Worm (Caenorhabditis elegans) whole organism, L3 larva: ENCODE measurements around the gene T24C12.4.

Experiments
- R02D3.7 ChIP-seq: fragments of 150-350 bp; optimal IDR thresholded peaks from 2 replicates; lab custom pipeline; 2014; ENCODE audit warnings: missing biosample characterization, missing genetic modification characterization
- ZK546.5 ChIP-seq: sonication (generic microtip); optimal IDR thresholded peaks from 2 replicates; lab custom pipeline; 2017; ENCODE audit warnings: missing biosample characterization, missing genetic modification characterization
- aly-2 ChIP-seq: fragments of 150-350 bp; optimal IDR thresholded peaks from 2 replicates; lab custom pipeline; 2014; ENCODE audit warnings: missing biosample characterization, missing genetic modification characterization
- ama-1 ChIP-seq: fragments of 150-350 bp; optimal IDR thresholded peaks from 2 replicates; lab custom pipeline; 2018
- ceh-16 ChIP-seq: sonication (generic microtip); optimal IDR thresholded peaks from 2 replicates; lab custom pipeline; 2017; ENCODE audit warnings: missing biosample characterization, missing genetic modification characterization
- ceh-28 ChIP-seq: fragments of 150-350 bp; optimal IDR thresholded peaks from 2 replicates; lab custom pipeline; 2014; ENCODE audit warnings: missing biosample characterization, missing genetic modification reagents, missing genetic modification characterization
- ceh-9 ChIP-seq: sonication (generic microtip); optimal IDR thresholded peaks from 2 replicates; lab custom pipeline; 2018; ENCODE audit warnings: missing biosample characterization, missing genetic modification characterization
- daf-12 ChIP-seq: fragments of 150-350 bp; optimal IDR thresholded peaks from 2 replicates; lab custom pipeline; 2014; ENCODE audit warnings: missing biosample characterization, missing genetic modification reagents, missing genetic modification characterization
- egl-27 ChIP-seq: sonication (generic microtip); optimal IDR thresholded peaks from 4 replicates; lab custom pipeline; 2017; ENCODE audit warnings: missing biosample characterization, missing genetic modification reagents, missing genetic modification characterization
- egl-5 ChIP-seq: fragments of 150-350 bp; optimal IDR thresholded peaks from 2 replicates; lab custom pipeline; 2017; ENCODE audit warnings: missing biosample characterization, missing genetic modification reagents, missing genetic modification characterization, inconsistent platforms
- elt-1 ChIP-seq: fragments of 150-350 bp; optimal IDR thresholded peaks from 2 replicates; lab custom pipeline; 2014; ENCODE audit warnings: missing biosample characterization, missing genetic modification characterization
- elt-2 ChIP-seq: sonication (generic microtip); optimal IDR thresholded peaks from 2 replicates; lab custom pipeline; 2016; ENCODE audit warnings: missing genetic modification reagents, mild to moderate bottlenecking, missing genetic modification characterization, missing compliant biosample characterization
- elt-3 ChIP-seq, 3 experiments: fragments of 150-350 bp in 1 of 3; sonication (generic microtip) in 2 of 3; optimal IDR thresholded peaks; 2 replicates in 2 of 3; 4 replicates in 1 of 3; lab custom pipeline; 2014 to 2017; ENCODE audit warnings: missing biosample characterization in 3 of 3, missing genetic modification characterization in 3 of 3
- eor-1 ChIP-seq, 2 experiments: fragments of 150-350 bp; optimal IDR thresholded peaks; 2 replicates each; lab custom pipeline; 2014 to 2018; ENCODE audit warnings: missing biosample characterization in 2 of 2, missing genetic modification characterization in 2 of 2
- fkh-10 ChIP-seq: sonication (generic microtip); optimal IDR thresholded peaks from 2 replicates; lab custom pipeline; 2017; ENCODE audit warnings: missing biosample characterization, missing genetic modification reagents, missing genetic modification characterization
- fkh-2 ChIP-seq: fragments of 150-350 bp; optimal IDR thresholded peaks from 2 replicates; lab custom pipeline; 2014; ENCODE audit warnings: missing biosample characterization, missing genetic modification reagents, missing genetic modification characterization
- fos-1 ChIP-seq: fragments of 150-350 bp; optimal IDR thresholded peaks from 2 replicates; lab custom pipeline; 2014; ENCODE audit warnings: missing biosample characterization, missing genetic modification characterization
- hmg-11 ChIP-seq: sonication (generic microtip); optimal IDR thresholded peaks from 2 replicates; lab custom pipeline; 2016; ENCODE audit warnings: missing genetic modification characterization, missing compliant biosample characterization
- jun-1 ChIP-seq: fragments of 150-350 bp; optimal IDR thresholded peaks from 2 replicates; lab custom pipeline; 2014; ENCODE audit warnings: missing biosample characterization, missing genetic modification reagents, missing genetic modification characterization
- lin-15B ChIP-seq: fragments of 150-350 bp; optimal IDR thresholded peaks from 2 replicates; lab custom pipeline; 2014; ENCODE audit warnings: missing biosample characterization, missing genetic modification characterization
- lin-39 ChIP-seq: fragments of 150-350 bp; optimal IDR thresholded peaks from 2 replicates; lab custom pipeline; 2018; ENCODE audit warnings: missing biosample characterization, missing genetic modification reagents, missing genetic modification characterization
- lsy-12 ChIP-seq: sonication (generic microtip); optimal IDR thresholded peaks from 2 replicates; lab custom pipeline; 2016; ENCODE audit warnings: mild to moderate bottlenecking, missing genetic modification characterization, missing compliant biosample characterization
- mdl-1 ChIP-seq: fragments of 150-350 bp; optimal IDR thresholded peaks from 2 replicates; lab custom pipeline; 2014; ENCODE audit warnings: missing biosample characterization, missing genetic modification characterization
- mml-1 ChIP-seq: fragments of 150-350 bp; sonication (generic microtip); optimal IDR thresholded peaks from 3 replicates; lab custom pipeline; 2014; ENCODE audit warnings: missing biosample characterization, missing genetic modification characterization
- nfya-1 ChIP-seq: sonication (generic microtip); optimal IDR thresholded peaks from 2 replicates; lab custom pipeline; 2017; ENCODE audit warnings: missing genetic modification characterization, mild to moderate bottlenecking, missing compliant biosample characterization, antibody characterized with exemption, moderate library complexity; ENCODE audit not compliant: insufficient read depth
- nhr-11 ChIP-seq: fragments of 150-350 bp; optimal IDR thresholded peaks from 2 replicates; lab custom pipeline; 2014; ENCODE audit warnings: missing biosample characterization, missing genetic modification characterization
- nhr-23 ChIP-seq: fragments of 150-350 bp; optimal IDR thresholded peaks from 2 replicates; lab custom pipeline; 2014; ENCODE audit warnings: missing biosample characterization, missing genetic modification reagents, missing genetic modification characterization
- nhr-237 ChIP-seq: fragments of 150-350 bp; optimal IDR thresholded peaks from 2 replicates; lab custom pipeline; 2014; ENCODE audit warnings: missing biosample characterization, missing genetic modification characterization
- nhr-25 ChIP-seq: sonication (generic microtip); optimal IDR thresholded peaks from 2 replicates; lab custom pipeline; 2017; ENCODE audit warnings: missing biosample characterization, missing genetic modification characterization
- nhr-28 ChIP-seq: fragments of 150-350 bp; optimal IDR thresholded peaks from 2 replicates; lab custom pipeline; 2014; ENCODE audit warnings: missing biosample characterization, missing genetic modification characterization
- nhr-43 ChIP-seq: sonication (generic microtip); optimal IDR thresholded peaks from 2 replicates; lab custom pipeline; 2016; ENCODE audit warnings: mild to moderate bottlenecking, missing genetic modification characterization, missing compliant biosample characterization; ENCODE audit not compliant: poor library complexity, severe bottlenecking
- nhr-67 ChIP-seq: fragments of 150-350 bp; optimal IDR thresholded peaks from 2 replicates; lab custom pipeline; 2014; ENCODE audit warnings: missing biosample characterization, missing genetic modification characterization
- nhr-76 ChIP-seq: fragments of 150-350 bp; sonication (generic microtip); optimal IDR thresholded peaks from 5 replicates; lab custom pipeline; 2014; ENCODE audit warnings: missing biosample characterization, missing genetic modification characterization
- pha-4 ChIP-seq: fragments of 150-350 bp; optimal IDR thresholded peaks from 2 replicates; lab custom pipeline; 2014; ENCODE audit warnings: missing biosample characterization, missing genetic modification reagents, missing genetic modification characterization
- pqm-1 ChIP-seq: fragments of 150-350 bp; optimal IDR thresholded peaks from 2 replicates; lab custom pipeline; 2017; ENCODE audit warnings: missing biosample characterization, missing genetic modification characterization, inconsistent platforms
- sea-2 ChIP-seq: fragments of 150-350 bp; sonication (generic microtip); optimal IDR thresholded peaks from 4 replicates; lab custom pipeline; 2014; ENCODE audit warnings: missing biosample characterization, missing genetic modification reagents, missing genetic modification characterization
- skn-1 ChIP-seq: fragments of 150-350 bp; optimal IDR thresholded peaks from 2 replicates; lab custom pipeline; 2014; ENCODE audit warnings: missing biosample characterization, missing genetic modification characterization
- snpc-4 ChIP-seq: fragments of 150-350 bp; optimal IDR thresholded peaks from 2 replicates; lab custom pipeline; 2014; ENCODE audit warnings: missing biosample characterization, missing genetic modification characterization
- tbx-2 ChIP-seq: sonication (generic microtip); optimal IDR thresholded peaks from 2 replicates; lab custom pipeline; 2016; ENCODE audit warnings: mild to moderate bottlenecking, missing genetic modification characterization, missing compliant biosample characterization
- unc-39 ChIP-seq: sonication (generic microtip); optimal IDR thresholded peaks from 4 replicates; lab custom pipeline; 2017; ENCODE audit warnings: missing biosample characterization, missing genetic modification characterization
- unc-62 ChIP-seq: fragments of 150-350 bp; sonication (generic microtip); optimal IDR thresholded peaks from 4 replicates; lab custom pipeline; 2014; ENCODE audit warnings: missing biosample characterization, missing genetic modification reagents, missing genetic modification characterization
- ztf-11 ChIP-seq: fragments of 150-350 bp; optimal IDR thresholded peaks from 2 replicates; lab custom pipeline; 2014; ENCODE audit warnings: missing biosample characterization, missing genetic modification characterization

Gene T24C12.4

DNA sequence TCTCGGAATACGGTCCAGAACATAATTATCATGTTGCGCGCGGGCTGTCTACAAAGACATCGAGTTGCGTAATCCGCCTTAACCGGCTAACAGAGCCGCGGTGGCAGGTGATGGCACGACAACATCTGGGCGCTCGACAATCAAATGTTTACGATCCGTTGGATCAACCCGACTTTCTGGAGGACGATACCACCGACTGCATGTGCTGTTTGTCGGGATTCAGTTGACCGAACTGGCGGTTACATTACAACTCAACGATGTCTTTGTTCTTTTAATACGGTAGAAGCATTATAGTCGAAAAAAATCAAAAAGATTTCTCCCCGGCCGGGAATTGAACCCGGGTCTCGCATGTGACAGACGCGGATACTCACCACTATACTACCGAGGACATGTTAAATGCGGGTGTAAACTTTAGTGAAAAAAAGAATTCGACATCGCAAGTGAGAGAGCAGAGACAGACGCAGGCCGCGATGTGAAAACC is 22.1 kb upstream of the T24C12.4 start (continued):
- no peak for TF ChIP-seq elt-2 (tag; lab: Kevin White, UChicago)
- TF ChIP-seq skn-1 (tag; lab: Kevin White, UChicago) = no peak
- no peak for TF ChIP-seq nhr-67
- no peak for TF ChIP-seq ceh-28 (tag; lab: Kevin White, UChicago)

DNA sequence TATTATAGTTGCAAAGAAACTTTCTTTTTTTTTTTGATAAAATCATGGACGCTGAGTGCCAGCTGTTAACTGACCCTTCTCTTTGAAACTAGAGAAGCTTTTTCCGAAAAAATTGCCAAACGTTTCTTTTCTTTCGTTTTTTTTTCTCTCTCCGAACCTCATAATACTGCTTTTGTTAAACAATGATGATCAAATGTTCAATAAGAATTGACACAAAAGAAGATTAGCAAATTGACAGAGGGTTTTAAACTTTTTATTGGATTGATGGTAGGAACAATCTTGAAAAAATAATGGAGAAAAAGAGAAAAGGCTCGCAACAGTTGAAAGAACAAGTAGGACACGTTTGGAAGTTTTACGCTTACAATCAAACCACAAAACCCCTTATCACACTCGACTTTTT is 16.0 kb upstream of the T24C12.4 start, which contains the start of gene hex-1:
TSS of gene hex-1 (plus strand) at position 301 of the 400 bp plus-strand sequence.
- peak; percentile 11 for TF ChIP-seq pha-4 (tag; lab: Kevin White, UChicago)
- no peak for TF ChIP-seq unc-62 (GFP tag; lab: Kevin White, UChicago)

DNA sequence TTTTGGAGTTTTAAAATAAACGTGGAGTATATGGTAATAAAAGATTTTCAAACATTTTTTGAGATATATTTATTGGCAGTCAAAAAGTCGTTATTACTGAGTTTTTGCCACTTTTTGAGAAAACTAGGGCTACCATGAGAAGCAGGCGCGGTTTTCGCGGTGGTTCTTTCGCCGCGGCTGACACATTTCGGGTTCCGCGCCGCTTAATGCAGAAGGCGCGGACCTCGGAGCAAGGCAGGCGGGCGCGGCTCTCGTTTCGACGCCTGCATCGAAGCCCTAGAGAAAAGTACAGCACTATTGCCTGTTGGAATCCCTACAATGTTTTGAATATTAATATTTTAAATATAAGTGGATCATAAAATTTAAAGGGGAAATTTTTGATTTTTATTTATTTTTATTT is 14.6 kb upstream of the T24C12.4 start:
- peak; percentile 50 for TF ChIP-seq snpc-4 (tag; lab: Kevin White, UChicago)
- no peak for TF ChIP-seq aly-2

DNA sequence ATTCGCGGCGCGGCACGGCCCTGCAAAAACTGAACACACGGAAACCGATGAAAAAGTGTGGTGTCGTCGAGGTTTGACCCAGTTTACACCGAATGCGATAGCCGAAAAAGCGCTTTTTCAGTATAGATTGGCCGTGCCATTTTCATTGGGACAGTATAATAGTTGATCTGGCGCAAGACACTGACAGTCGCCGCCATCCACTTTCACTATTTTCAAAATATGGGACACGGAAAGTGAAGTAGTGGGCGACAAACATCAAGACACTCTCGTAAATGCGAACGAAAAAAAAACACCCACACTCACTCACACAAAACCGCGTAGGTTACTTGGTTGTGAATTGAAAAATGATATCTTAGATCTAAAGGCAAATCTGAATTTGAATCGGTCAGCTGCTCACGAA is 14.1 kb upstream of the T24C12.4 start:
- peak in 1 of 3 experiments; percentile 9 for TF ChIP-seq elt-3 (tag; optimal IDR thresholded peaks at IDR 0.05; lab: Kevin White, UChicago)
- TF ChIP-seq nhr-76 (tag; lab: Kevin White, UChicago) = no peak
- no peak for TF ChIP-seq nhr-25 (tag; lab: Kevin White, UChicago)
- TF ChIP-seq nhr-23 = peak; percentile 78

DNA sequence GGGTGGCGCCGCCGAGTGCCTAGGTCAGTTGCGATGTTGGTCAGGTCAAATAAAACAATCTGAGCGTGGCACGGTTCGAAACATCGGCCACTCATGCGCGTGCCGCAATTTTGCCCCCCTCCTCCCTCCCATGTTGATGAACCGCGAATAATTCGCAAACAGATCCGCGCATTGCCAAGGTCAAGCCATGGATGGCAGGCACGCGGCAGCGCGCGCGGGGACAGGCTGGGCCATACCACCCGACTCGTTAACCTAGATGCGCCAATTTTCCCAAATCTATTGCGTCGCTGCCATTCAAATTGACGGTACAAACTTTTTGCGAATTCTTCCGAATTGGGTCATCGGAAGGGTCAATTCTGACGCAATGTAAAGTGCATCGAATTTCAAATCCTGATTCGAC is 11.8 kb upstream of the T24C12.4 start:
- no peak for TF ChIP-seq ceh-9 (tag; lab: Kevin White, UChicago)
- TF ChIP-seq lin-39 = no peak
- TF ChIP-seq nhr-67 = no peak
- no peak for TF ChIP-seq egl-27 (tag; lab: Kevin White, UChicago)
- TF ChIP-seq nhr-28 (tag; lab: Kevin White, UChicago) = no peak
- no peak for TF ChIP-seq nhr-237 (tag; lab: Kevin White, UChicago)
- peak in 1 of 3 experiments; percentile 39 for TF ChIP-seq elt-3 (tag; optimal IDR thresholded peaks at IDR 0.05; lab: Kevin White, UChicago)
- TF ChIP-seq skn-1 (tag; lab: Kevin White, UChicago) = no peak
- no peak for TF ChIP-seq hmg-11 (tag; lab: Kevin White, UChicago)
- peak; percentile 74 for TF ChIP-seq nhr-25 (tag; lab: Kevin White, UChicago)
- TF ChIP-seq tbx-2 (tag; lab: Kevin White, UChicago) = peak; percentile 25
- no peak for TF ChIP-seq ZK546.5 (tag; lab: Kevin White, UChicago)
- no peak for TF ChIP-seq pqm-1 (tag; lab: Kevin White, UChicago)
- no peak for TF ChIP-seq jun-1 (tag; lab: Kevin White, UChicago)
- TF ChIP-seq nhr-23 = peak; percentile 91
- no peak for TF ChIP-seq egl-5 (tag; lab: Kevin White, UChicago)
- TF ChIP-seq lin-15B (tag; lab: Kevin White, UChicago) = no peak
- TF ChIP-seq ceh-28 (tag; lab: Kevin White, UChicago) = peak; percentile 30
- TF ChIP-seq pha-4 (tag; lab: Kevin White, UChicago) = peak; percentile 17
- no peak for TF ChIP-seq ztf-11 (tag; lab: Kevin White, UChicago)
- no peak for TF ChIP-seq eor-1 (tag; optimal IDR thresholded peaks at IDR 0.05; lab: Kevin White, UChicago)
- TF ChIP-seq unc-39 = no peak
- TF ChIP-seq ceh-16 (tag; lab: Kevin White, UChicago) = no peak
- TF ChIP-seq elt-1 = no peak
- no peak for TF ChIP-seq daf-12 (tag; lab: Kevin White, UChicago)
- TF ChIP-seq R02D3.7 (tag; lab: Kevin White, UChicago) = no peak
- TF ChIP-seq elt-2 (tag; lab: Kevin White, UChicago) = no peak
- TF ChIP-seq ama-1 (lab: Kevin White, UChicago) = no peak
- TF ChIP-seq fkh-10 (GFP tag; lab: Kevin White, UChicago) = no peak
- no peak for TF ChIP-seq mml-1 (tag; lab: Kevin White, UChicago)
- TF ChIP-seq fos-1 (tag; lab: Kevin White, UChicago) = no peak
- peak; percentile 12 for TF ChIP-seq nhr-43 (tag; lab: Kevin White, UChicago)
- no peak for TF ChIP-seq aly-2
- no peak for TF ChIP-seq nfya-1 (tag; lab: Kevin White, UChicago)
- no peak for TF ChIP-seq sea-2 (GFP tag; lab: Kevin White, UChicago)
- TF ChIP-seq lsy-12 (tag; lab: Kevin White, UChicago) = peak; percentile 0
- no peak for TF ChIP-seq nhr-11
- no peak for TF ChIP-seq snpc-4 (tag; lab: Kevin White, UChicago)
- no peak for TF ChIP-seq fkh-2
- TF ChIP-seq mdl-1 (tag; lab: Kevin White, UChicago) = no peak
